Worm (Caenorhabditis elegans): ENCODE results near the gene K10D11.6.
A peak's percentile ranks its signal among the peaks of the same experiment; 100 is the strongest.

Gene K10D11.6

ce11 chrIV:13033516-13033915, 44.3 kb upstream of the K10D11.6 start:
- peak; percentile 52 for TF ChIP-seq set-16 (GFP tag; IDR thresholded peaks at IDR 0.05)
- TF ChIP-seq fkh-10 (GFP tag; optimal IDR thresholded peaks at IDR 0.05): no peak
- no peak for TF ChIP-seq lin-13 (GFP tag; optimal IDR thresholded peaks at IDR 0.05)

DNA sequence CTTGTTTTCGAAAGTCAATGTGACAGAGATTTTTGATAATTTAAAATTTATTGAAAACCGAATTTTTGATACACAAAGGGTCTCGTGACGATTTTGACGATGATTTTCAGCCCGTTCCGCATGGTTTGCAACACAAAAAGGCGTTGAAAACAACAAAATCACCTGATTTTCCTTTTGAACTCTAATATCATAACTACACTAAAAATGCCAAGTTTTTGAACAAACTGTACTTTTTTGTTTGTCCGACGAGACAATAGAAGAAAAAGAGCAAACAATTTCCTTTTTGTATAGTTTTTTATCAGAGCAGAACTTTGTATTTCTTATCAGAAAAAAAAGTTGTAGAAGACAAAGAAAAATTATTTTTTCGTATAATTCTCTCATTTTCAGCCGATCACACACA, 42.9 kb upstream of the K10D11.6 start:
- TF ChIP-seq ceh-28 (tag; optimal IDR thresholded peaks at IDR 0.05): no peak
- no peak for TF ChIP-seq lir-3 (tag; optimal IDR thresholded peaks at IDR 0.05)
- TF ChIP-seq dve-1 (tag; optimal IDR thresholded peaks at IDR 0.05; ENCODE audit: insufficient read depth): peak; percentile 61
- TF ChIP-seq lin-15B (tag; optimal IDR thresholded peaks at IDR 0.05): no peak
- TF ChIP-seq ceh-44 (GFP tag; IDR thresholded peaks at IDR 0.05): no peak
- TF ChIP-seq nhr-11 (tag; optimal IDR thresholded peaks at IDR 0.05): no peak
- TF ChIP-seq unc-62 (GFP tag; optimal IDR thresholded peaks at IDR 0.05 in 1 of 2): peak in 1 of 2 experiments; percentile 10
- no peak for TF ChIP-seq unc-62 (tag; optimal IDR thresholded peaks at IDR 0.05)
- TF ChIP-seq egl-43 (GFP tag; IDR thresholded peaks at IDR 0.05): no peak
- TF ChIP-seq ctbp-1 (GFP tag; IDR thresholded peaks at IDR 0.05): no peak
- no peak for TF ChIP-seq ceh-32 (tag; optimal IDR thresholded peaks at IDR 0.05; ENCODE audit: poor library complexity)
- TF ChIP-seq daf-8 (GFP tag; IDR thresholded peaks at IDR 0.05): no peak
- peak; percentile 28 for TF ChIP-seq hlh-11 (tag; optimal IDR thresholded peaks at IDR 0.05)
- TF ChIP-seq nhr-28 (tag; optimal IDR thresholded peaks at IDR 0.05): peak; percentile 21
- TF ChIP-seq fkh-10 (GFP tag; optimal IDR thresholded peaks at IDR 0.05): no peak
- no peak for TF ChIP-seq madf-5 (GFP tag; IDR thresholded peaks at IDR 0.05)
- TF ChIP-seq saeg-2 (GFP tag; IDR thresholded peaks at IDR 0.05): no peak
- TF ChIP-seq zip-2 (tag; optimal IDR thresholded peaks at IDR 0.05): no peak
- no peak for TF ChIP-seq F26F4.8 (GFP tag; conservative IDR thresholded peaks at IDR 0.05)
- TF ChIP-seq ceh-62 (tag; optimal IDR thresholded peaks at IDR 0.05): no peak
- TF ChIP-seq egl-27 (tag; optimal IDR thresholded peaks at IDR 0.05): no peak
- no peak for TF ChIP-seq dpl-1 (GFP tag; optimal IDR thresholded peaks at IDR 0.05)
- TF ChIP-seq cey-2 (tag; optimal IDR thresholded peaks at IDR 0.05; ENCODE audit: borderline replicate concordance, insufficient read depth): no peak
- TF ChIP-seq nhr-25 (tag; optimal IDR thresholded peaks at IDR 0.05; ENCODE audit: borderline replicate concordance, insufficient read depth): no peak
- no peak for TF ChIP-seq snpc-4 (tag; optimal IDR thresholded peaks at IDR 0.05)
- no peak for TF ChIP-seq ztf-11 (tag; optimal IDR thresholded peaks at IDR 0.05)
- peak in 1 of 2 experiments; percentile 12 for TF ChIP-seq mdl-1 (tag; optimal IDR thresholded peaks at IDR 0.05)
- no peak for TF ChIP-seq nhr-237 (tag; optimal IDR thresholded peaks at IDR 0.05)
- TF ChIP-seq skn-1 (tag; optimal IDR thresholded peaks at IDR 0.05): no peak
- TF ChIP-seq ceh-82 (tag; optimal IDR thresholded peaks at IDR 0.05): no peak
- TF ChIP-seq mdt-29 (GFP tag; IDR thresholded peaks at IDR 0.05): no peak
- no peak for TF ChIP-seq R02D3.7 (tag; optimal IDR thresholded peaks at IDR 0.05)
- TF ChIP-seq nhr-77 (tag; optimal IDR thresholded peaks at IDR 0.05): no peak
- no peak for TF ChIP-seq lin-39 (tag; optimal IDR thresholded peaks at IDR 0.05)
- TF ChIP-seq hlh-30 (tag; optimal IDR thresholded peaks at IDR 0.05; ENCODE audit: insufficient read depth): peak; percentile 48
- TF ChIP-seq arid-1 (GFP tag; conservative IDR thresholded peaks at IDR 0.05): no peak
- TF ChIP-seq zag-1 (tag; optimal IDR thresholded peaks at IDR 0.05): no peak
- peak; percentile 28 for TF ChIP-seq pqm-1 (tag; optimal IDR thresholded peaks at IDR 0.05)
- TF ChIP-seq nhr-76 (tag; optimal IDR thresholded peaks at IDR 0.05): no peak
- no peak for TF ChIP-seq set-16 (GFP tag; IDR thresholded peaks at IDR 0.05)
- TF ChIP-seq unc-130 (GFP tag; optimal IDR thresholded peaks at IDR 0.05): no peak
- TF ChIP-seq tag-97 (GFP tag; IDR thresholded peaks at IDR 0.05): no peak
- TF ChIP-seq hif-1 (tag; optimal IDR thresholded peaks at IDR 0.05): no peak
- no peak for TF ChIP-seq daf-16 (GFP tag; optimal IDR thresholded peaks at IDR 0.05)
- TF ChIP-seq daf-16 (tag; optimal IDR thresholded peaks at IDR 0.05): peak; percentile 56
- no peak for TF ChIP-seq Y105C5A.15 (GFP tag; IDR thresholded peaks at IDR 0.05)
- peak; percentile 70 for TF ChIP-seq aha-1 (tag)
- TF ChIP-seq mxl-2 (GFP tag; conservative IDR thresholded peaks at IDR 0.05): no peak
- no peak for TF ChIP-seq unc-39 (tag; optimal IDR thresholded peaks at IDR 0.05)

Data from whole organism, L4 larva.